Worm (Caenorhabditis elegans): ENCODE measurements around the gene rbm-17.
A peak's percentile ranks its signal among the peaks of the same experiment; 100 is the strongest.

The rbm-17 gene

DNA sequence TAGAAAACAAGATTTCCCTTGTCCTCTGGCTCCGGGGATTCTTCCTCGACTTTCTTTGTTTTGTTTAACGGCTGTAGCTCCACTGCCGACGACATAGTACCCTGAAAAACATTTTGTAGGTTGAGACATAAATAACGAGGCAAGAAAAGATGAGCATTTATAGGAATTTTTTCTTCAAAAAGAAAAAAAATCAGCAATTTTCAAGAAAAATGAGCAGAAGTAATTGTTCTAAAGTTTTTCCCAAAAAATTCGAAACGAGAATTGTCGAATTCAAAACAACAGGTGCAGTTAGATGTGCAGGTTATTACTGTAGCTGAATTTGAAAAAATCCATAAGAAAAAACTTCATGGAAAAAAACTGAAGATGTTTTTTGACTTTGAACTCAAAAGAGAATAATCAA is 17.3 kb downstream of the rbm-17 start, which contains the start of gene ent-1:
TSS of gene ent-1 (minus strand) at position 101 of the 400 bp plus-strand sequence.
- TF ChIP-seq aha-1 (tag) (peak; percentile 70), ztf-11 (tag; optimal IDR thresholded peaks at IDR 0.05) (no peak), lsy-2 (tag; optimal IDR thresholded peaks at IDR 0.05) (peak in 1 of 2 experiments; percentile 9), mxl-2 (GFP tag; conservative IDR thresholded peaks at IDR 0.05) (no peak), unc-130 (GFP tag; optimal IDR thresholded peaks at IDR 0.05) (no peak), madf-9 (GFP tag; conservative IDR thresholded peaks at IDR 0.05) (no peak)

DNA sequence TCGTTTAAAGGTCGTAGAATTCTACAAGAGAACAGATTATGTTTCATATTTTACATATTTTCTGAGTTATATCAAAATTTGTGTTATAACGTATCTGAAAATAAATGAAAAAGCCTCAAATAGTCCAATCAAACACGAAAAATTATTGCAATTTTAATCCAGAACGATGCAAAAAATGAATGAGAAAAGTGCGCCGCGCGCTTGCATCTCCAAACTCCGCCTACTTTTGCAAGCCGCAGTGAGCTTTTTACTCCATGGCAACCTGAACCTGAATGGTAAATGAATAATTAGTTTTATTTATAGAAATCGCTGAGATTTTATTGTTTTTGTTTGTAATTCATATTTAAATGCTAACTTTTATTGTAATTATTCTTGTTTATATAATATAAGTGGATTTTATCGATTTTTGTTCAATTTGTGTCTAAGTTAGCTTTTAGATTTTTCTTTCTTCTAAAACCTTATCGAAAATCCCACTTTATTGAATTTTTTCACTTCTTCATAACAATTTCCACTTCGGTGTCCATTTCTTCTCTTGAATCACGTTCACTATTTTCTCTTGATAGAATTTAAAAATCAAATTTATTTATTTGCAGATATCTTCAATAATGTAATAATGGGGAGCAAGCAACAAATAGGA is 18.1 kb downstream of the rbm-17 start, which contains the start of gene ZK809.5:
TSS of gene ZK809.5 (plus strand) at position 587 of the 637 bp plus-strand sequence.
- TF ChIP-seq zip-2 (tag; optimal IDR thresholded peaks at IDR 0.05) (no peak), dpl-1 (GFP tag; optimal IDR thresholded peaks at IDR 0.05) (no peak), hlh-30 (tag; optimal IDR thresholded peaks at IDR 0.05; ENCODE audit: insufficient read depth) (no peak), lin-15B (tag; optimal IDR thresholded peaks at IDR 0.05) (no peak), nhr-111 (GFP tag; optimal IDR thresholded peaks at IDR 0.05) (no peak), nhr-6 (tag; optimal IDR thresholded peaks at IDR 0.05) (no peak), aha-1 (tag) (peak; percentile 46), ZK337.2 (GFP tag; IDR thresholded peaks at IDR 0.05) (no peak), mes-2 (tag; optimal IDR thresholded peaks at IDR 0.05; ENCODE audit: poor library complexity, severe bottlenecking) (peak; percentile 54), F44E2.7 (GFP tag; IDR thresholded peaks at IDR 0.05) (no peak), lsy-2 (tag; optimal IDR thresholded peaks at IDR 0.05) (peak in 1 of 2 experiments; percentile 20), nhr-102 (tag; optimal IDR thresholded peaks at IDR 0.05) (no peak), R02D3.7 (tag; optimal IDR thresholded peaks at IDR 0.05) (no peak), egl-27 (tag; optimal IDR thresholded peaks at IDR 0.05) (no peak), dmd-9 (GFP tag; IDR thresholded peaks at IDR 0.05) (no peak), skn-1 (tag; optimal IDR thresholded peaks at IDR 0.05) (no peak)

ce11 chrIV:11659794-11660312 is 21.7 kb downstream of the rbm-17 start, which contains the start of gene ZK792.1:
ZK792.1 (plus strand) TSS chrIV:11659844.
- TF ChIP-seq aha-1 (tag) = peak; percentile 49
- no peak for TF ChIP-seq cey-2 (tag; optimal IDR thresholded peaks at IDR 0.05; ENCODE audit: borderline replicate concordance, insufficient read depth)
- no peak for TF ChIP-seq snpc-4 (tag; optimal IDR thresholded peaks at IDR 0.05)
- no peak for TF ChIP-seq unc-130 (GFP tag; optimal IDR thresholded peaks at IDR 0.05)
- TF ChIP-seq rbr-2 (tag; optimal IDR thresholded peaks at IDR 0.05) = no peak

DNA sequence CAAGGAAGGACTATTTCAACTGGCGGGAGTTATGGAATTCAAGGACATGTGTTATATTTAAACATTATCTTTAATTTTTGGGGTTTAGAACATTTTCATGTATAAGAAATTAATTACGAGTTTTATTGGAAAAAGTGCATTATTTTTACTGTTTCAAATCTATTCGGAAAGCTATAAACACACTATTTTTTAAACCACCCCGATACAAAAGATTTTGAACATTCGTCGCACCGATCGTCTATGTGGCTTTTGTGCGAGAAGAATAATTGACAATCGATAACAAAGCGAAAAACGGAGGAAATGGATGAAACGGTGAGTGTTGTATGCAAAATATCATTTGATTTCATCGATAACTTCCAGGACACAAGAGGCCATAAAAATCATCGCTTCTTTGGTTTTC is 26.9 kb downstream of the rbm-17 start, which contains the start of gene ZK809.9:
TSS of gene ZK809.9 (plus strand) at position 301 of the 400 bp plus-strand sequence.
- TF ChIP-seq F26F4.8 (GFP tag; conservative IDR thresholded peaks at IDR 0.05) = no peak
- no peak for TF ChIP-seq hlh-30 (tag; optimal IDR thresholded peaks at IDR 0.05; ENCODE audit: insufficient read depth)
- TF ChIP-seq dmd-9 (GFP tag; IDR thresholded peaks at IDR 0.05) = no peak
- TF ChIP-seq lim-7 (GFP tag; IDR thresholded peaks at IDR 0.05) = no peak
- TF ChIP-seq R02D3.7 (tag; optimal IDR thresholded peaks at IDR 0.05) = no peak
- no peak for TF ChIP-seq duxl-1 (tag; optimal IDR thresholded peaks at IDR 0.05; ENCODE audit: poor library complexity)
- no peak for TF ChIP-seq nhr-11 (tag; optimal IDR thresholded peaks at IDR 0.05)
- TF ChIP-seq F37D6.2 (tag; optimal IDR thresholded peaks at IDR 0.05) = no peak
- TF ChIP-seq ztf-11 (tag; optimal IDR thresholded peaks at IDR 0.05) = no peak
- no peak for TF ChIP-seq lin-13 (GFP tag; optimal IDR thresholded peaks at IDR 0.05)

DNA sequence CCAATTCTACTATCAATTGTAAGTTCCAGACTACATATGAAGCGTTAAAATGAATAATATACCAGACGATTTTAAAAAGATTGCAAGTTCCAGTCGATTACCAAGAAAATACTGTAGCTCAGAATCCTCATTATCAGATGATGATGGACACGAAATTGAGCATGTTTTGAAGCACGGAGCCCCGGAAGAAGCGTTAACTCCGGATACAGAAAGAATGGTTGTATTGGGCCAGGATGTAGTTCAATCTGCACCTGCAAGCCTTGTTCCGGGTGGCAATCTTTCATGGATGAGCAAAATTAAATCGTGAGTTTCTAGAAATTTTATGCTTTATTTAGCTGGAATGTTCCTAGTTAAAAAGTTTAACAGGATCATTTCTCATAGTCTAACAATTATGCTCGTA is 29.9 kb downstream of the rbm-17 start, which contains the start of gene atg-4.2:
TSS of gene atg-4.2 (plus strand) at position 24 of the 400 bp plus-strand sequence.
- TF ChIP-seq dmd-8 (GFP tag; IDR thresholded peaks at IDR 0.05) (no peak), T26A8.4 (GFP tag; IDR thresholded peaks at IDR 0.05) (no peak), unc-62 (GFP tag; optimal IDR thresholded peaks at IDR 0.05 in 1 of 2) (peak in 1 of 2 experiments; percentile 93), unc-62 (tag; optimal IDR thresholded peaks at IDR 0.05) (no peak)
